Worm (Caenorhabditis elegans) whole organism, L3 larva: Measurements from ENCODE around the gene dct-6.

Experiments used
- R02D3.7 ChIP-seq: fragments of 150-350 bp; optimal IDR thresholded peaks from 2 replicates; lab custom pipeline; 2014; ENCODE audit warnings: missing biosample characterization, missing genetic modification characterization
- ZK546.5 ChIP-seq: sonication (generic microtip); optimal IDR thresholded peaks from 2 replicates; lab custom pipeline; 2017; ENCODE audit warnings: missing biosample characterization, missing genetic modification characterization
- ama-1 ChIP-seq: fragments of 150-350 bp; optimal IDR thresholded peaks from 2 replicates; lab custom pipeline; 2018
- ceh-16 ChIP-seq: sonication (generic microtip); optimal IDR thresholded peaks from 2 replicates; lab custom pipeline; 2017; ENCODE audit warnings: missing biosample characterization, missing genetic modification characterization
- ceh-28 ChIP-seq: fragments of 150-350 bp; optimal IDR thresholded peaks from 2 replicates; lab custom pipeline; 2014; ENCODE audit warnings: missing biosample characterization, missing genetic modification reagents, missing genetic modification characterization
- ceh-9 ChIP-seq: sonication (generic microtip); optimal IDR thresholded peaks from 2 replicates; lab custom pipeline; 2018; ENCODE audit warnings: missing biosample characterization, missing genetic modification characterization
- elt-1 ChIP-seq: fragments of 150-350 bp; optimal IDR thresholded peaks from 2 replicates; lab custom pipeline; 2014; ENCODE audit warnings: missing biosample characterization, missing genetic modification characterization
- elt-2 ChIP-seq: sonication (generic microtip); optimal IDR thresholded peaks from 2 replicates; lab custom pipeline; 2016; ENCODE audit warnings: missing genetic modification reagents, mild to moderate bottlenecking, missing genetic modification characterization, missing compliant biosample characterization
- elt-3 ChIP-seq, 3 experiments: fragments of 150-350 bp in 1 of 3; sonication (generic microtip) in 2 of 3; optimal IDR thresholded peaks; 2 replicates in 2 of 3; 4 replicates in 1 of 3; lab custom pipeline; 2014 to 2017; ENCODE audit warnings: missing biosample characterization in 3 of 3, missing genetic modification characterization in 3 of 3
- fkh-10 ChIP-seq: sonication (generic microtip); optimal IDR thresholded peaks from 2 replicates; lab custom pipeline; 2017; ENCODE audit warnings: missing biosample characterization, missing genetic modification reagents, missing genetic modification characterization
- fkh-2 ChIP-seq: fragments of 150-350 bp; optimal IDR thresholded peaks from 2 replicates; lab custom pipeline; 2014; ENCODE audit warnings: missing biosample characterization, missing genetic modification reagents, missing genetic modification characterization
- fos-1 ChIP-seq: fragments of 150-350 bp; optimal IDR thresholded peaks from 2 replicates; lab custom pipeline; 2014; ENCODE audit warnings: missing biosample characterization, missing genetic modification characterization
- hmg-11 ChIP-seq: sonication (generic microtip); optimal IDR thresholded peaks from 2 replicates; lab custom pipeline; 2016; ENCODE audit warnings: missing genetic modification characterization, missing compliant biosample characterization
- jun-1 ChIP-seq: fragments of 150-350 bp; optimal IDR thresholded peaks from 2 replicates; lab custom pipeline; 2014; ENCODE audit warnings: missing biosample characterization, missing genetic modification reagents, missing genetic modification characterization
- lin-15B ChIP-seq: fragments of 150-350 bp; optimal IDR thresholded peaks from 2 replicates; lab custom pipeline; 2014; ENCODE audit warnings: missing biosample characterization, missing genetic modification characterization
- lin-39 ChIP-seq: fragments of 150-350 bp; optimal IDR thresholded peaks from 2 replicates; lab custom pipeline; 2018; ENCODE audit warnings: missing biosample characterization, missing genetic modification reagents, missing genetic modification characterization
- mdl-1 ChIP-seq: fragments of 150-350 bp; optimal IDR thresholded peaks from 2 replicates; lab custom pipeline; 2014; ENCODE audit warnings: missing biosample characterization, missing genetic modification characterization
- mml-1 ChIP-seq: fragments of 150-350 bp; sonication (generic microtip); optimal IDR thresholded peaks from 3 replicates; lab custom pipeline; 2014; ENCODE audit warnings: missing biosample characterization, missing genetic modification characterization
- nfya-1 ChIP-seq: sonication (generic microtip); optimal IDR thresholded peaks from 2 replicates; lab custom pipeline; 2017; ENCODE audit warnings: missing genetic modification characterization, mild to moderate bottlenecking, missing compliant biosample characterization, antibody characterized with exemption, moderate library complexity; ENCODE audit not compliant: insufficient read depth
- nhr-23 ChIP-seq: fragments of 150-350 bp; optimal IDR thresholded peaks from 2 replicates; lab custom pipeline; 2014; ENCODE audit warnings: missing biosample characterization, missing genetic modification reagents, missing genetic modification characterization
- nhr-25 ChIP-seq: sonication (generic microtip); optimal IDR thresholded peaks from 2 replicates; lab custom pipeline; 2017; ENCODE audit warnings: missing biosample characterization, missing genetic modification characterization
- nhr-28 ChIP-seq: fragments of 150-350 bp; optimal IDR thresholded peaks from 2 replicates; lab custom pipeline; 2014; ENCODE audit warnings: missing biosample characterization, missing genetic modification characterization
- nhr-43 ChIP-seq: sonication (generic microtip); optimal IDR thresholded peaks from 2 replicates; lab custom pipeline; 2016; ENCODE audit warnings: mild to moderate bottlenecking, missing genetic modification characterization, missing compliant biosample characterization; ENCODE audit not compliant: poor library complexity, severe bottlenecking
- nhr-67 ChIP-seq: fragments of 150-350 bp; optimal IDR thresholded peaks from 2 replicates; lab custom pipeline; 2014; ENCODE audit warnings: missing biosample characterization, missing genetic modification characterization
- nhr-77 ChIP-seq: fragments of 150-350 bp; optimal IDR thresholded peaks from 2 replicates; lab custom pipeline; 2014; ENCODE audit warnings: missing biosample characterization, missing genetic modification characterization
- pha-4 ChIP-seq: fragments of 150-350 bp; optimal IDR thresholded peaks from 2 replicates; lab custom pipeline; 2014; ENCODE audit warnings: missing biosample characterization, missing genetic modification reagents, missing genetic modification characterization
- pqm-1 ChIP-seq: fragments of 150-350 bp; optimal IDR thresholded peaks from 2 replicates; lab custom pipeline; 2017; ENCODE audit warnings: missing biosample characterization, missing genetic modification characterization, inconsistent platforms
- sea-2 ChIP-seq: fragments of 150-350 bp; sonication (generic microtip); optimal IDR thresholded peaks from 4 replicates; lab custom pipeline; 2014; ENCODE audit warnings: missing biosample characterization, missing genetic modification reagents, missing genetic modification characterization
- skn-1 ChIP-seq: fragments of 150-350 bp; optimal IDR thresholded peaks from 2 replicates; lab custom pipeline; 2014; ENCODE audit warnings: missing biosample characterization, missing genetic modification characterization
- snpc-4 ChIP-seq: fragments of 150-350 bp; optimal IDR thresholded peaks from 2 replicates; lab custom pipeline; 2014; ENCODE audit warnings: missing biosample characterization, missing genetic modification characterization
- tbx-2 ChIP-seq: sonication (generic microtip); optimal IDR thresholded peaks from 2 replicates; lab custom pipeline; 2016; ENCODE audit warnings: mild to moderate bottlenecking, missing genetic modification characterization, missing compliant biosample characterization
- unc-39 ChIP-seq: sonication (generic microtip); optimal IDR thresholded peaks from 4 replicates; lab custom pipeline; 2017; ENCODE audit warnings: missing biosample characterization, missing genetic modification characterization
- unc-62 ChIP-seq: fragments of 150-350 bp; sonication (generic microtip); optimal IDR thresholded peaks from 4 replicates; lab custom pipeline; 2014; ENCODE audit warnings: missing biosample characterization, missing genetic modification reagents, missing genetic modification characterization
- ztf-4 ChIP-seq: fragments of 150-350 bp; optimal IDR thresholded peaks from 2 replicates; lab custom pipeline; 2014; ENCODE audit warnings: missing biosample characterization, missing genetic modification characterization

dct-6 gene

ce11 chrIII:5948162-5948933 is 17.9 kb upstream of the dct-6 start, which contains the start of the genes F25B5.6 and F25B5.3 (continued):
- TF ChIP-seq snpc-4 (tag; lab: Kevin White, UChicago) (no peak), fkh-10 (GFP tag; lab: Kevin White, UChicago) (no peak), mml-1 (no peak), ZK546.5 (no peak), hmg-11 (tag; lab: Kevin White, UChicago) (no peak), lin-39 (tag; lab: Kevin White, UChicago) (no peak), nhr-43 (no peak), tbx-2 (tag; lab: Kevin White, UChicago) (no peak), ceh-9 (tag; lab: Kevin White, UChicago) (no peak), lin-15B (tag; lab: Kevin White, UChicago) (no peak), fos-1 (no peak), ceh-28 (no peak), elt-1 (tag; lab: Kevin White, UChicago) (no peak), ceh-16 (tag; lab: Kevin White, UChicago) (no peak), elt-3 (tag; optimal IDR thresholded peaks at IDR 0.05; lab: Kevin White, UChicago) (no peak), R02D3.7 (tag; lab: Kevin White, UChicago) (no peak), fkh-2 (tag; lab: Kevin White, UChicago) (no peak), ztf-4 (tag; lab: Kevin White, UChicago) (no peak), sea-2 (GFP tag; lab: Kevin White, UChicago) (no peak), nhr-25 (tag; lab: Kevin White, UChicago) (peak; percentile 25), elt-2 (tag; lab: Kevin White, UChicago) (peak; percentile 22), pha-4 (tag; lab: Kevin White, UChicago) (peak; percentile 70), skn-1 (tag; lab: Kevin White, UChicago) (no peak)

DNA sequence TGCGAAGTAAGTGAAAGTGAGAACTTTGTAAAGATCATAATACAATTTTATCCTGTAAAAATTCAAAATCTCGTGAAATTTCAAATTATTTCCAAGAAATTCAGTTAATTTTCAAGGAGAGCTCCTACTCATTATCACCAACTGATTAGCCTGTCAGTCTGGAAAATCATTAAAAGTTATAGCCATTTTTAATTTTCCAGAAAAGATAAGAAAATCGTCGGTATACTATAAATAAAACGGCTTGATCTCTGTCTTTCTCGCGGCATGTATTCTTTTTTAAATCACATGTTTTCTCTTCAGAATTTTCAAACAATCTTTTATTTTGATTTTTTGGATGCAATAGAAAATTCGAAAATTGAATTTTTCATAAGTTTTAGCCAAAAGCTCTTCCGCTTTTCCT is 17.2 kb upstream of the dct-6 start:
- TF ChIP-seq elt-2 (tag; lab: Kevin White, UChicago): peak; percentile 50
- no peak for TF ChIP-seq nhr-77 (tag; lab: Kevin White, UChicago)

DNA sequence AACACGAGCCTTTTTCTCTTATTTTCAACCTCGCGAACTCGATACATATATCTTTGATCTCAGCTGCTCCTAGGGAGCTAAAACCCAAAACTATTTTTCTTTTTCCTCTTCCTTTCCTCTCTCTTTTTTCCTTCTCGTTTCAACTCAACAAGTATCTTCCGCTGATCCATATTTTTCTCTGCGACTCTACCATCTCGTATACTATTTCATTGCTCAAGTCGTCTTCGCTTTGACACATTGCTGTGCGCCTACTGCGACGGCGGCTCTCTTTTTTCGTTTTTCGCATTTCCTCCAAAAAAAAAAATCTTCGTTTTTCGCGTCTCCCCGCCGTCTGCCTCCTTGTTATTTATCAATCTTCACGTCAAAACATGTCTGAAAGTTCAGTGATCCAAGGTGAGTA is 16.4 kb upstream of the dct-6 start:
- peak; percentile 21 for TF ChIP-seq hmg-11 (tag; lab: Kevin White, UChicago)
- peak; percentile 15 for TF ChIP-seq snpc-4 (tag; lab: Kevin White, UChicago)
- TF ChIP-seq fkh-10 (GFP tag; lab: Kevin White, UChicago): peak; percentile 49
- no peak for TF ChIP-seq nhr-28 (tag; lab: Kevin White, UChicago)
- TF ChIP-seq nfya-1 (tag; lab: Kevin White, UChicago): peak; percentile 67
- peak; percentile 54 for TF ChIP-seq lin-39 (tag; lab: Kevin White, UChicago)
- TF ChIP-seq, all 47 proteins: peak for 5

ce11 chrIII:5950756-5951345 is 15.4 kb upstream of the dct-6 start:
- TF ChIP-seq nfya-1 (tag; lab: Kevin White, UChicago): peak; percentile 5
- TF ChIP-seq pqm-1 (tag; lab: Kevin White, UChicago): peak; percentile 42
- no peak for TF ChIP-seq nhr-77 (tag; lab: Kevin White, UChicago)
- peak; percentile 27 for TF ChIP-seq nhr-43
- TF ChIP-seq elt-2 (tag; lab: Kevin White, UChicago): peak; percentile 75
- peak; percentile 44 for TF ChIP-seq ama-1 (lab: Kevin White, UChicago)
- TF ChIP-seq mml-1: no peak
- no peak for TF ChIP-seq nhr-67 (tag; lab: Kevin White, UChicago)
- peak; percentile 17 for TF ChIP-seq nhr-25 (tag; lab: Kevin White, UChicago)

ce11 chrIII:5951589-5952378 is 14.4 kb upstream of the dct-6 start:
- no peak for TF ChIP-seq unc-39 (tag; lab: Kevin White, UChicago)
- TF ChIP-seq jun-1: no peak
- peak; percentile 58 for TF ChIP-seq ama-1 (lab: Kevin White, UChicago)
- no peak for TF ChIP-seq nhr-67 (tag; lab: Kevin White, UChicago)
- TF ChIP-seq unc-62 (GFP tag; lab: Kevin White, UChicago): no peak
- TF ChIP-seq nfya-1 (tag; lab: Kevin White, UChicago): peak; percentile 13
- TF ChIP-seq nhr-43: no peak
- peak; percentile 27 for TF ChIP-seq nhr-23 (tag; lab: Kevin White, UChicago)
- TF ChIP-seq nhr-25 (tag; lab: Kevin White, UChicago): peak; percentile 87
- peak; percentile 22 for TF ChIP-seq mdl-1 (tag; lab: Kevin White, UChicago)
